Fruit fly (Drosophila melanogaster): Measurements from ENCODE around the gene CG5199.
A peak's percentile ranks its signal among the peaks of the same experiment; 100 is the strongest.

The CG5199 gene

DNA sequence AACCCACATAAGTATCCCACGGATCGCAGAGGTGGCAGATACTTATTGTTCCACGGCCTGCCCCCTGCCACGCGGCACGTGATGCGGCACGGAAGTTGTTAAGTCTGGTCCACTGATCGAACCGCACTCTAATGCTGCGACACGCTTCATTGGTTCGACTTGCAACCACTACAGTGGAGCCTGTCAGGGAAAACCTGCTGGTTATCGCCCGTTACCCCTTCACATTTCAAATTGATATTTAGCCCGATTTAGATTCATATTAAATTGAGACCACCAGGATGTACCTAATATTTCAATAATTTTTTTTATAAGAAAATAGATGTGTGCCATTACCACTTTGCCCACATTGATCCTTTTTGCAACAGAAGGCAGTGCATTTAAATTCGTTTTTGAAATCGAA is 5.3 kb downstream of the CG5199 start (continued):
- TF ChIP-seq Bgb (GFP tag; IDR thresholded peaks at IDR 0.05; ENCODE audit: partially characterized antibody) (no peak), grau (tag; optimal IDR thresholded peaks at IDR 0.05) (peak; percentile 87), sr (GFP tag; IDR thresholded peaks at IDR 0.05) (0 out of 3 replicates have a peak, but pooled peaks have one; percentile 18), gro (GFP tag; optimal IDR thresholded peaks at IDR 0.05) (no peak), HLH3B (GFP tag; IDR thresholded peaks at IDR 0.05) (no peak), row (GFP tag; IDR thresholded peaks at IDR 0.05) (0 out of 3 replicates have a peak, but pooled peaks have one; percentile 33), CG17912 (GFP tag; optimal IDR thresholded peaks at IDR 0.05) (no peak), CG6791 (GFP tag; IDR thresholded peaks at IDR 0.05; ENCODE audit: partially characterized antibody) (no peak), CG34376 (GFP tag; optimal IDR thresholded peaks at IDR 0.05) (no peak), tgo (GFP tag; IDR thresholded peaks at IDR 0.05) (peak; percentile 30; the same call in 1 of the 3 replicates), Dip3 (GFP tag; optimal IDR thresholded peaks at IDR 0.05) (no peak), az2 (GFP tag; optimal IDR thresholded peaks at IDR 0.05) (peak; percentile 28), CG10543 (GFP tag; optimal IDR thresholded peaks at IDR 0.05) (no peak), Sin3A (optimal IDR thresholded peaks at IDR 0.05) (no peak), CG31388 (GFP tag; optimal IDR thresholded peaks at IDR 0.05) (no peak), CG18619 (GFP tag; optimal IDR thresholded peaks at IDR 0.05) (no peak), Ssrp (tag; optimal IDR thresholded peaks at IDR 0.05) (no peak), CG17328 (GFP tag; IDR thresholded peaks at IDR 0.05) (no peak), CG8388 (GFP tag; optimal IDR thresholded peaks at IDR 0.05) (peak; percentile 35), CG10321 (GFP tag; IDR thresholded peaks at IDR 0.05) (no peak), B-H1 (GFP tag; IDR thresholded peaks at IDR 0.05) (no peak), Spps (tag; optimal IDR thresholded peaks at IDR 0.05) (peak; percentile 34), Atf3 (GFP tag; optimal IDR thresholded peaks at IDR 0.05) (no peak), sens (GFP tag) (peak; percentile 70), CG3726 (GFP tag; IDR thresholded peaks at IDR 0.05) (0 out of 3 replicates have a peak, but pooled peaks have one; percentile 36), Sox102F (GFP tag; optimal IDR thresholded peaks at IDR 0.05) (peak; percentile 39), C15 (GFP tag; IDR thresholded peaks at IDR 0.05) (no peak), Nf-YC (tag; optimal IDR thresholded peaks at IDR 0.05) (no peak), CG11398 (GFP tag; optimal IDR thresholded peaks at IDR 0.05) (no peak), Meics (GFP tag; optimal IDR thresholded peaks at IDR 0.05) (no peak), scrt (GFP tag; optimal IDR thresholded peaks at IDR 0.05) (no peak), zfh1 (GFP tag; IDR thresholded peaks at IDR 0.05) (peak; percentile 59; the same call in 2 of the 3 replicates), CG1602 (GFP tag; optimal IDR thresholded peaks at IDR 0.05) (no peak), CG1024 (GFP tag; IDR thresholded peaks at IDR 0.05) (no peak), mirr (GFP tag; optimal IDR thresholded peaks at IDR 0.05) (no peak), nerfin-2 (GFP tag; IDR thresholded peaks at IDR 0.05; ENCODE audit: partially characterized antibody) (no peak), lola (GFP tag; optimal IDR thresholded peaks at IDR 0.05) (peak in 1 of 3 experiments; percentile 50), Oaz (GFP tag; IDR thresholded peaks at IDR 0.05) (no peak), CG1832 (GFP tag; optimal IDR thresholded peaks at IDR 0.05) (no peak), schlank (tag; optimal IDR thresholded peaks at IDR 0.05) (no peak), chn (GFP tag; optimal IDR thresholded peaks at IDR 0.05) (peak; percentile 12), Six4 (GFP tag; optimal IDR thresholded peaks at IDR 0.05) (no peak), CG8478 (optimal IDR thresholded peaks at IDR 0.05) (no peak), CG14050 (GFP tag; IDR thresholded peaks at IDR 0.05) (no peak), Ptx1 (GFP tag; IDR thresholded peaks at IDR 0.05) (0 out of 2 replicates have a peak, but pooled peaks have one; percentile 23), CG10366 (GFP tag; IDR thresholded peaks at IDR 0.05) (no peak), al (GFP tag; IDR thresholded peaks at IDR 0.05) (no peak), Antp (GFP tag; optimal IDR thresholded peaks at IDR 0.05) (peak; percentile 1), CG32772 (GFP tag; IDR thresholded peaks at IDR 0.05) (0 out of 2 replicates have a peak, but pooled peaks have one; percentile 22), ATbp (GFP tag; optimal IDR thresholded peaks at IDR 0.05) (peak; percentile 4), Doc2 (GFP tag; IDR thresholded peaks at IDR 0.05) (no peak), lilli (GFP tag; optimal IDR thresholded peaks at IDR 0.05) (peak; percentile 27), dati (GFP tag; IDR thresholded peaks at IDR 0.05) (no peak)
